Fruit fly (Drosophila melanogaster) Kc167 (cell line): ENCODE measurements around the gene Cbs.

ENCODE experiments used
- Myc ChIP-seq: fragments of >200 bp; optimal IDR thresholded peaks from 2 replicates; lab custom pipeline; 2017; ENCODE audit warnings: missing external identifiers
- Sin3A ChIP-seq: fragments of >200 bp; optimal IDR thresholded peaks from 2 replicates; lab custom pipeline; 2018; ENCODE audit warnings: missing external identifiers
- h ChIP-seq: fragments of >200 bp; optimal IDR thresholded peaks from 3 replicates; lab custom pipeline; 2018; ENCODE audit warnings: missing external identifiers
- insv ChIP-seq: fragments of >200 bp; optimal IDR thresholded peaks from 3 replicates; lab custom pipeline; 2018; ENCODE audit warnings: missing external identifiers
- psq ChIP-seq: fragments of >200 bp; optimal IDR thresholded peaks from 2 replicates; lab custom pipeline; 2017; ENCODE audit warnings: missing external identifiers
- ttk ChIP-seq: sonication (Bioruptor generic); optimal IDR thresholded peaks from 2 replicates; lab custom pipeline; 2017; ENCODE audit warnings: missing external identifiers

The Cbs gene

dm6 chrX:21042638-21043513 is 2.1 kb upstream of the Cbs start:
- no peak for TF ChIP-seq Sin3A (lab: Kevin White, UChicago)
- no peak for TF ChIP-seq h (lab: Kevin White, UChicago)
- TF ChIP-seq Myc (lab: Kevin White, UChicago) = no peak
- TF ChIP-seq psq (lab: Kevin White, UChicago) = no peak
- no peak for TF ChIP-seq ttk (lab: Kevin White, UChicago)
- no peak for TF ChIP-seq insv (lab: Kevin White, UChicago)

DNA sequence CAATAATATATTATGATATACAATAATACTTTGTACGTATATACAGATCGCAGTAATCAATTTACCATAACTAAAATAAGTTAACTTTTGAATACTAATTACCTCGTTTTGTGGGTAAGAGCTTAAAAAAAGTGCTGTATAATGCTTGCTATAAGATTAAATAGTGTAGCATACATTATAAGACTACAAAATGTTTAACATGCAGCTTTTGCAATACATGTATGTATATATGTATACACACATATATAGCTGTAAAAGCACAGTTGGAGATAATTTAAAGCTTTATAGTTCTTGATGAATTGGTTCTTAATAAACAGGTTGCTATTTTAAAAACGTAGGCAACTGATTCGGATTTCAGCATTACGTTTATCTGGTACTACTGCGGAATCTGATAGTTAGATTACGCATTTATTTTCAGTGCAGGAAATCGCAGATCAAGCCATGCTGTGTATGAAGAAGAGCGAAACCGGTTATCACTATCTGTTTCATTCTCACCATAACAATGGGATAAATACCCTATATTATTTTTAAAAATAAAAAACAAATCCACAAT is 584 bp upstream of the Cbs start:
- TF ChIP-seq Myc (lab: Kevin White, UChicago) (no peak), Sin3A (lab: Kevin White, UChicago) (no peak), insv (lab: Kevin White, UChicago) (no peak), h (lab: Kevin White, UChicago) (no peak)

DNA sequence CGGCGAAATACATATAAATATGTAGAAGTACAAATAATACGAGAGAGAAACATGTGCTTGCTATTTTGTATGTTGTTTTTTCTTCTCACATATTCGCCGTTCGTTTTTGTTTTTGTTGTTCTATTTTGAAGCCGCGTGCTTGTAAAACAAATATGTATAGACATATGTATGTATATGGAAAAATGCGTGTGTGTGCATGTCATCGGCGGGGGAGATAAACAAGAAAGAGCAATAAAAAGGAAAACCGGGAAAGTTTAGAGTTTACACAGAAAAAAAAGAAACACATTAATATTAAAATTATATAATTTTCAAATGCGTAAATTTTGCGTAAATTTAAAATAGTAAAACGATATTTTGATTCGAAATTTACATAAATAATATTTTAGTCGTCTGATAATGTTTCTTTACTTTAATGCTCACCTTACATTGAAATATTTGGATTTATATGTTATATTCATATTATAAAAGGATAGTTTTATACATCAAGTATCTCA is 557 bp downstream of the Cbs start:
- TF ChIP-seq ttk (lab: Kevin White, UChicago) (no peak), insv (lab: Kevin White, UChicago) (no peak), psq (lab: Kevin White, UChicago) (no peak), h (lab: Kevin White, UChicago) (no peak), Myc (lab: Kevin White, UChicago) (no peak)

DNA sequence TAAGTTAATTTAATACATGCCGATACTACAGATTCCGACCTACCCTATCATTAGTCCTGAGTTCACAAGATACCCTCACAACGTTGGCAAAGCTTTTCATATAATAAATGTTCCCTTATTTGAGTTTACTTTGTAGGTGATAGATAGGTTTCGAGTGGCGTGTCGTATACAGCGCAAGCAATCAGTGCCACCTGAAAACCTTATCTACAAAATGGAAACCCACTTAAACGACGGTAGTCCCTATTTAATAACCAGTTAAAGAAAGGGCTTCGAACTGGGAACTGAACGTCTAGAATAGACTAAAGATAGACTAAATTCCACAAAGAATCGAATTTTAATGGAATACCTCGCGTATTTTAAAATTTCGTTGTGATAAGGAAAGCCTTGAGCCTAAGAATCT is 1.2 kb downstream of the Cbs start:
- TF ChIP-seq h (lab: Kevin White, UChicago) (no peak), psq (lab: Kevin White, UChicago) (no peak), ttk (lab: Kevin White, UChicago) (no peak), Sin3A (lab: Kevin White, UChicago) (no peak), Myc (lab: Kevin White, UChicago) (no peak)

DNA sequence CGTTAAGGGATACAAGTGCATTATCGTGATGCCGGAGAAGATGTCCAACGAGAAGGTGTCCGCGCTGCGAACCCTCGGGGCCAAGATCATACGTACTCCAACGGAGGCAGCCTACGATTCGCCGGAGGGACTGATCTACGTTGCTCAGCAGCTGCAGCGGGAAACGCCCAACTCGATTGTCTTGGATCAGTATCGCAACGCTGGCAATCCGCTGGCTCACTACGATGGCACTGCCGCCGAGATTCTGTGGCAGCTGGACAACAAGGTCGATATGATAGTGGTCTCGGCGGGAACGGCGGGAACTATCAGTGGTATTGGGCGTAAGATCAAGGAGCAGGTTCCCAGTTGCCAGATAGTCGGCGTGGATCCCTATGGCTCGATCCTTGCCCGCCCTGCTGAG is 2.8 kb downstream of the Cbs start:
- TF ChIP-seq insv (lab: Kevin White, UChicago) (no peak), ttk (lab: Kevin White, UChicago) (peak; percentile 100)

DNA sequence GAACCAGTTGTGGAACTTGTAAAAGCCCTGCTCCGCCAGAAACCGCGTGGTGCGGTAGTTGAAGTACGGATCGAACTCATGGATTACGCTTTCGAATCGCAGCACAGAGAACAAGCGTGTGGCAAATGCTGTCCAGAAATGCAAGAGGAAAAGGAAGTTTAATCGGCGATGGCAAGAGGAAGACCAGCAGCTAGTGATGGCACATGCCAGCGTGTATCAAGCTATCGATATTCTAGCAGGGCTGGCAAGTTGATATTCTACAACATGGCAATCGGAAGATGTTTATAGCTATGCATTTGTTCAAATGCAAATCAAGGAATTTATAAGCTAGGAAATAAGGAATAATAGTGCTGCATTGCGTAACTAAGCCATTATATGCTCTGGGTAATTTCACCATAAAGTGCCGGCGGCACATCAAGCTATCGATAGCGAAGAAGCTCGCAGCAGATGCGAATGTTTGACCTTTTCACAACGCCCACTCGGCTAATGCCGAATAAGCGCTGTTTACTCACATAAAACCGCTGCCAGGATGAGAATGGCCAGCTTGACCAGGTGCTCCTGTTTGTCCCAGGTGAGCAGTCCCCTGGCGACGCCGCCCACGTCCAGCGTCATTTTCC is 8.3 kb downstream of the Cbs start:
- TF ChIP-seq Myc (lab: Kevin White, UChicago) (no peak), h (lab: Kevin White, UChicago) (no peak), Sin3A (lab: Kevin White, UChicago) (no peak), insv (lab: Kevin White, UChicago) (no peak), ttk (lab: Kevin White, UChicago) (no peak), psq (lab: Kevin White, UChicago) (no peak)

- no peak for TF ChIP-seq ttk (lab: Kevin White, UChicago)
- TF ChIP-seq insv (lab: Kevin White, UChicago) = no peak
- no peak for TF ChIP-seq Sin3A (lab: Kevin White, UChicago)
Measured at dm6 chrX:21053849-21054581, 9.1 kb downstream of the Cbs start, which contains the start of the genes Stt3A and bves. Gene Stt3A (minus strand): TSS chrX:21053937. Gene bves (plus strand): TSS chrX:21053963.

dm6 chrX:21054963-21055480 is 10.1 kb downstream of the Cbs start:
- TF ChIP-seq Myc (lab: Kevin White, UChicago) (no peak), Sin3A (lab: Kevin White, UChicago) (no peak), ttk (lab: Kevin White, UChicago) (no peak), h (lab: Kevin White, UChicago) (no peak), psq (lab: Kevin White, UChicago) (no peak), insv (lab: Kevin White, UChicago) (no peak)

DNA sequence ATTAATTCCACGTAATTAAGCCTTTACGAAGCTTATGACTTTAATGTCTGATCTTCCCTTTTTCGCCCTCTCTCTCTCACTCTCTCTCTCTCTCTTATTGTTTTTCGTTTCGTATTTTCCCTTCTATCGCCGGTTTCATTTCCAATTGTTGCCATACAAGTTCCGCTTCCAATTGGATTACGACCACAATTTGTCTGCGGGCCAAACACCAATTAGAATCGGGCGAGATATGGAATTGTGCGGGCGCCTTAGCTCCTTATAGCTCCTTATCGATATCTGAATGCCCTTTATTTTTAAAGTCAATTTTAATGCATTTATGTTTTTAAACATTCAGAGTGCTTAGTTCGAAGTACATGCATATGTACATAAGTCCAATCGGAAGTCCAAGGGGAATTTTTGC is 11.8 kb downstream of the Cbs start:
- no peak for TF ChIP-seq h (lab: Kevin White, UChicago)
- TF ChIP-seq Sin3A (lab: Kevin White, UChicago) = no peak
- no peak for TF ChIP-seq psq (lab: Kevin White, UChicago)
- TF ChIP-seq ttk (lab: Kevin White, UChicago) = no peak
- no peak for TF ChIP-seq Myc (lab: Kevin White, UChicago)
- TF ChIP-seq insv (lab: Kevin White, UChicago) = no peak

dm6 chrX:21058437-21058836 is 13.5 kb downstream of the Cbs start:
- no peak for TF ChIP-seq h (lab: Kevin White, UChicago)
- no peak for TF ChIP-seq psq (lab: Kevin White, UChicago)
- no peak for TF ChIP-seq Sin3A (lab: Kevin White, UChicago)
- no peak for TF ChIP-seq ttk (lab: Kevin White, UChicago)
- no peak for TF ChIP-seq Myc (lab: Kevin White, UChicago)
- TF ChIP-seq insv (lab: Kevin White, UChicago) = no peak

- no peak for TF ChIP-seq ttk (lab: Kevin White, UChicago)
- no peak for TF ChIP-seq psq (lab: Kevin White, UChicago)
- no peak for TF ChIP-seq insv (lab: Kevin White, UChicago)
- TF ChIP-seq Myc (lab: Kevin White, UChicago) = no peak
- no peak for TF ChIP-seq h (lab: Kevin White, UChicago)
- no peak for TF ChIP-seq Sin3A (lab: Kevin White, UChicago)
Measured at dm6 chrX:21058991-21059390, 14.1 kb downstream of the Cbs start.
